Worm (Caenorhabditis elegans) whole organism, L4 larva: ENCODE measurements around the gene chil-2.

Experiments used
- R02D3.7 ChIP-seq: fragments of 150-350 bp; sonication (generic microtip); optimal IDR thresholded peaks from 3 replicates; lab custom pipeline; 2014; ENCODE audit warnings: missing biosample characterization, missing genetic modification characterization
- T26A8.4 ChIP-seq: fragments of 200-800 bp; sonication (Bioruptor generic); IDR thresholded peaks from 2 replicates; pipeline ENCODE4 v1.3.6; 2022; ENCODE audit warnings: missing genetic modification characterization, missing compliant biosample characterization
- ceh-20 ChIP-seq: fragments of 200-800 bp; sonication (Bioruptor generic); IDR thresholded peaks from 2 replicates; pipeline ENCODE4 v1.3.6; 2022; ENCODE audit warnings: missing genetic modification reagents, missing genetic modification characterization, missing compliant biosample characterization
- ceh-28 ChIP-seq: fragments of 150-350 bp; optimal IDR thresholded peaks from 2 replicates; lab custom pipeline; 2014; ENCODE audit warnings: missing biosample characterization, missing genetic modification reagents, missing genetic modification characterization
- ces-1 ChIP-seq: fragments of 150-350 bp; sonication (generic microtip); optimal IDR thresholded peaks from 4 replicates; lab custom pipeline; 2014; ENCODE audit warnings: missing biosample characterization, missing genetic modification reagents, missing genetic modification characterization
- daf-12 ChIP-seq: fragments of 150-350 bp; optimal IDR thresholded peaks from 2 replicates; lab custom pipeline; 2014; ENCODE audit warnings: missing biosample characterization, missing genetic modification reagents, missing genetic modification characterization
- dmd-8 ChIP-seq: fragments of 200-800 bp; sonication (Bioruptor generic); IDR thresholded peaks from 2 replicates; pipeline ENCODE4 v1.3.6; 2022; ENCODE audit warnings: missing genetic modification characterization, missing compliant biosample characterization
- hmg-1.1 ChIP-seq: fragments of 200-800 bp; sonication (Bioruptor generic); IDR thresholded peaks from 2 replicates; pipeline ENCODE4 v1.3.6; 2022; ENCODE audit warnings: missing genetic modification reagents, missing genetic modification characterization, missing compliant biosample characterization
- mep-1 ChIP-seq: fragments of 150-350 bp; sonication (generic microtip); optimal IDR thresholded peaks from 3 replicates; lab custom pipeline; 2014; ENCODE audit warnings: missing biosample characterization, missing genetic modification characterization
- nhr-10 ChIP-seq: fragments of 150-350 bp; optimal IDR thresholded peaks from 2 replicates; lab custom pipeline; 2014; ENCODE audit warnings: missing biosample characterization, missing genetic modification characterization
- nhr-6 ChIP-seq: fragments of 150-350 bp; optimal IDR thresholded peaks from 2 replicates; lab custom pipeline; 2014; ENCODE audit warnings: missing biosample characterization, missing genetic modification characterization
- pha-4 ChIP-seq, 2 experiments: fragments of 150-350 bp in 1 of 2; fragments of 200-800 bp in 1 of 2; sonication (Bioruptor generic) in 1 of 2; IDR thresholded peaks in 1 of 2; optimal IDR thresholded peaks in 1 of 2; 2 replicates each; pipeline versions ENCODE4 v1.3.6 to Lab custom; 2014 to 2022; ENCODE audit warnings: missing genetic modification characterization in 2 of 2, missing genetic modification reagents in 2 of 2, missing biosample characterization in 1 of 2, missing compliant biosample characterization in 1 of 2
- zfp-2 ChIP-seq: sonication (generic microtip); optimal IDR thresholded peaks from 2 replicates; lab custom pipeline; 2016; ENCODE audit warnings: mild to moderate bottlenecking, missing genetic modification characterization, missing compliant biosample characterization

- TF ChIP-seq R02D3.7: no peak
- no peak for TF ChIP-seq zfp-2 (tag; lab: Kevin White, UChicago)
- TF ChIP-seq nhr-6: no peak
- no peak for TF ChIP-seq pha-4 (GFP tag; IDR thresholded peaks at IDR 0.05; lab: Robert Waterston, UW)
- no peak for TF ChIP-seq pha-4 (tag; optimal IDR thresholded peaks at IDR 0.05; lab: Kevin White, UChicago)
- no peak for TF ChIP-seq mep-1 (tag; lab: Kevin White, UChicago)
- TF ChIP-seq hmg-1.1 (GFP tag; lab: Robert Waterston, UW): no peak
- no peak for TF ChIP-seq T26A8.4 (GFP tag; lab: Robert Waterston, UW)
- TF ChIP-seq ces-1 (GFP tag; lab: Kevin White, UChicago): no peak
- TF ChIP-seq ceh-28 (tag; lab: Kevin White, UChicago): no peak
- no peak for TF ChIP-seq dmd-8 (GFP tag; lab: Robert Waterston, UW)
- no peak for TF ChIP-seq daf-12
- no peak for TF ChIP-seq ceh-20 (GFP tag; lab: Robert Waterston, UW)
- no peak for TF ChIP-seq nhr-10 (tag; lab: Kevin White, UChicago)
Observed at ce11 chrII:9833855-9834254, 40.6 kb downstream of the chil-2 start, which contains the start of gene ZK938.3.
